Worm (Caenorhabditis elegans) whole organism, L2 larva: ENCODE results near the gene H01M10.1.
A peak's percentile ranks its signal among the peaks of the same experiment; 100 is the strongest.

Experiments used
- F13H6.1 ChIP-seq: sonication (generic microtip); optimal IDR thresholded peaks from 2 replicates; lab custom pipeline; 2016; ENCODE audit warnings: missing genetic modification characterization, missing compliant biosample characterization
- Y55F3AM.14 ChIP-seq: fragments of 200-800 bp; sonication (Bioruptor generic); optimal IDR thresholded peaks from 2 replicates; lab custom pipeline; 2018; ENCODE audit warnings: mild to moderate bottlenecking, missing genetic modification characterization, missing compliant biosample characterization
- alr-1 ChIP-seq: fragments of 150-350 bp; optimal IDR thresholded peaks from 2 replicates; lab custom pipeline; 2014; ENCODE audit warnings: missing biosample characterization, missing genetic modification characterization
- aly-2 ChIP-seq: fragments of 150-350 bp; optimal IDR thresholded peaks from 2 replicates; lab custom pipeline; 2014; ENCODE audit warnings: missing biosample characterization, missing genetic modification characterization
- ama-1 ChIP-seq: fragments of 150-350 bp; optimal IDR thresholded peaks from 2 replicates; lab custom pipeline; 2018; ENCODE audit warnings: inconsistent platforms
- blmp-1 ChIP-seq: sonication (generic microtip); optimal IDR thresholded peaks from 2 replicates; lab custom pipeline; 2017; ENCODE audit warnings: missing genetic modification characterization, mild to moderate bottlenecking, missing compliant biosample characterization, antibody characterized with exemption, moderate library complexity; ENCODE audit not compliant: insufficient read depth
- ceh-16 ChIP-seq: fragments of 150-350 bp; optimal IDR thresholded peaks from 2 replicates; lab custom pipeline; 2014; ENCODE audit warnings: missing biosample characterization, missing genetic modification characterization
- ceh-82 ChIP-seq: fragments of 150-350 bp; optimal IDR thresholded peaks from 2 replicates; lab custom pipeline; 2014; ENCODE audit warnings: missing biosample characterization, missing genetic modification characterization
- crh-2 ChIP-seq: sonication (generic microtip); optimal IDR thresholded peaks from 2 replicates; lab custom pipeline; 2017; ENCODE audit warnings: missing biosample characterization, missing genetic modification characterization
- egl-27 ChIP-seq: sonication (generic microtip); optimal IDR thresholded peaks from 3 replicates; lab custom pipeline; 2017; ENCODE audit warnings: missing biosample characterization, missing genetic modification reagents, missing genetic modification characterization
- elt-1 ChIP-seq: fragments of 150-350 bp; optimal IDR thresholded peaks from 2 replicates; lab custom pipeline; 2014; ENCODE audit warnings: missing biosample characterization, missing genetic modification characterization
- elt-3 ChIP-seq: sonication (generic microtip); optimal IDR thresholded peaks from 2 replicates; lab custom pipeline; 2017; ENCODE audit warnings: missing biosample characterization, missing genetic modification characterization
- fos-1 ChIP-seq: fragments of 150-350 bp; optimal IDR thresholded peaks from 2 replicates; lab custom pipeline; 2014; ENCODE audit warnings: missing biosample characterization, missing genetic modification characterization
- lin-11 ChIP-seq: fragments of 150-350 bp; sonication (generic microtip); optimal IDR thresholded peaks from 2 replicates; lab custom pipeline; 2014; ENCODE audit warnings: missing biosample characterization, missing genetic modification characterization, inconsistent platforms, mixed read lengths
- lin-13 ChIP-seq: fragments of 150-350 bp; optimal IDR thresholded peaks from 2 replicates; lab custom pipeline; 2014; ENCODE audit warnings: missing biosample characterization, missing genetic modification reagents, missing genetic modification characterization
- lsy-2 ChIP-seq, 2 experiments: fragments of 150-350 bp in 1 of 2; sonication (generic microtip) in 1 of 2; optimal IDR thresholded peaks; 2 replicates each; lab custom pipeline; 2014 to 2017; ENCODE audit warnings: missing biosample characterization in 2 of 2, missing genetic modification characterization in 2 of 2
- mab-5 ChIP-seq: fragments of 150-350 bp; optimal IDR thresholded peaks from 2 replicates; lab custom pipeline; 2014; ENCODE audit warnings: missing biosample characterization, missing genetic modification characterization
- mbf-1 ChIP-seq: sonication (generic microtip); optimal IDR thresholded peaks from 2 replicates; lab custom pipeline; 2017; ENCODE audit warnings: missing biosample characterization, missing genetic modification characterization
- mdl-1 ChIP-seq, 2 experiments: fragments of 150-350 bp in 1 of 2; sonication (generic microtip) in 1 of 2; optimal IDR thresholded peaks; 2 replicates each; lab custom pipeline; 2017; ENCODE audit warnings: missing biosample characterization in 2 of 2, missing genetic modification characterization in 2 of 2
- nhr-10 ChIP-seq: sonication (generic microtip); optimal IDR thresholded peaks from 2 replicates; lab custom pipeline; 2017; ENCODE audit warnings: missing biosample characterization, missing genetic modification characterization
- nhr-11 ChIP-seq: fragments of 150-350 bp; optimal IDR thresholded peaks from 2 replicates; lab custom pipeline; 2014; ENCODE audit warnings: missing biosample characterization, missing genetic modification characterization
- nhr-129 ChIP-seq: fragments of 150-350 bp; optimal IDR thresholded peaks from 2 replicates; lab custom pipeline; 2014; ENCODE audit warnings: missing biosample characterization, missing genetic modification characterization
- nhr-21 ChIP-seq: fragments of 150-350 bp; optimal IDR thresholded peaks from 2 replicates; lab custom pipeline; 2014; ENCODE audit warnings: missing biosample characterization, missing genetic modification characterization
- nhr-23 ChIP-seq: fragments of 150-350 bp; optimal IDR thresholded peaks from 2 replicates; lab custom pipeline; 2014; ENCODE audit warnings: missing biosample characterization, missing genetic modification reagents, missing genetic modification characterization
- nhr-237 ChIP-seq: fragments of 150-350 bp; optimal IDR thresholded peaks from 2 replicates; lab custom pipeline; 2014; ENCODE audit warnings: missing biosample characterization, missing genetic modification characterization
- nhr-25 ChIP-seq: fragments of 150-350 bp; sonication (generic microtip); optimal IDR thresholded peaks from 3 replicates; lab custom pipeline; 2014; ENCODE audit warnings: missing biosample characterization, missing genetic modification characterization
- nhr-6 ChIP-seq: fragments of 150-350 bp; optimal IDR thresholded peaks from 2 replicates; lab custom pipeline; 2014; ENCODE audit warnings: missing biosample characterization, missing genetic modification characterization
- nhr-77 ChIP-seq: fragments of 150-350 bp; optimal IDR thresholded peaks from 2 replicates; lab custom pipeline; 2014; ENCODE audit warnings: missing biosample characterization, missing genetic modification characterization
- peb-1 ChIP-seq: fragments of 150-350 bp; optimal IDR thresholded peaks from 2 replicates; lab custom pipeline; 2014; ENCODE audit warnings: missing biosample characterization, missing genetic modification characterization
- sem-4 ChIP-seq: fragments of 150-350 bp; optimal IDR thresholded peaks from 2 replicates; lab custom pipeline; 2014; ENCODE audit warnings: missing biosample characterization, missing genetic modification reagents, missing genetic modification characterization
- sma-3 ChIP-seq: sonication (generic microtip); optimal IDR thresholded peaks from 2 replicates; lab custom pipeline; 2016; ENCODE audit warnings: missing genetic modification reagents, missing genetic modification characterization, missing compliant biosample characterization
- sma-9 ChIP-seq, 2 experiments: fragments of 150-350 bp in 1 of 2; sonication (generic microtip) in 1 of 2; optimal IDR thresholded peaks; 2 replicates each; lab custom pipeline; 2014 to 2016; ENCODE audit warnings: missing genetic modification characterization in 2 of 2, mild to moderate bottlenecking in 1 of 2, missing biosample characterization in 1 of 2, missing compliant biosample characterization in 1 of 2, missing genetic modification reagents in 1 of 2, moderate library complexity in 1 of 2
- snpc-4 ChIP-seq: fragments of 150-350 bp; optimal IDR thresholded peaks from 2 replicates; lab custom pipeline; 2014; ENCODE audit warnings: missing biosample characterization, missing genetic modification characterization
- unc-39 ChIP-seq: fragments of 150-350 bp; optimal IDR thresholded peaks from 2 replicates; lab custom pipeline; 2014; ENCODE audit warnings: missing biosample characterization, missing genetic modification characterization
- unc-55 ChIP-seq: fragments of 150-350 bp; sonication (generic microtip); optimal IDR thresholded peaks from 3 replicates; lab custom pipeline; 2014; ENCODE audit warnings: missing biosample characterization, missing genetic modification reagents, missing genetic modification characterization
- unc-62 ChIP-seq: fragments of 150-350 bp; optimal IDR thresholded peaks from 2 replicates; lab custom pipeline; 2014; ENCODE audit warnings: missing biosample characterization, missing genetic modification reagents, missing genetic modification characterization
- zag-1 ChIP-seq: fragments of 150-350 bp; optimal IDR thresholded peaks from 2 replicates; lab custom pipeline; 2014; ENCODE audit warnings: missing biosample characterization, missing genetic modification characterization
- ztf-1 ChIP-seq: fragments of 200-800 bp; sonication (Bioruptor generic); conservative IDR thresholded peaks from 2 replicates; pipeline ENCODE4 v1.3.6; 2022; ENCODE audit warnings: missing genetic modification characterization, missing compliant biosample characterization
- ztf-11 ChIP-seq: sonication (generic microtip); optimal IDR thresholded peaks from 2 replicates; lab custom pipeline; 2017; ENCODE audit warnings: missing biosample characterization, missing genetic modification characterization
- ztf-4 ChIP-seq: fragments of 150-350 bp; optimal IDR thresholded peaks from 2 replicates; lab custom pipeline; 2014; ENCODE audit warnings: missing biosample characterization, missing genetic modification characterization

Gene H01M10.1

DNA sequence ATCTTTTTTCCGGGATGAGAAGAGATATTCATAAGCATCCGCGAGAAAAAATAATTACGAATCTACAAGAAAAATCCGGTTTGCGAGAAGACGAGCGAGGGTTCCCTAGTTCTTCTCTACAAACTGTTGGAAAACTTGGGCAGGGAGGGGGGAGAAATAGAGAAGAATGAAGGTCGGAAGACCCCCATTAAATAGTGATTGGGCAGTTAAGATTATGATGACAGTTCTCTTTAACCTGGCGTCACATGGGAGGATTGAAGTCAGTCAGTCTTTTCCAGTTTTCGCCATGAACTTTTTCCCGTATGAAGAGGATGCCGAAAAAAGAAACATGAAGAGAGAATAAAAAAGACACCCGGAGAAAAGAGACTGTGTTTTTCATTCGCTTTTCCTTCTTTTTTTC, 10.4 kb upstream of the H01M10.1 start:
- TF ChIP-seq sma-9 (GFP tag; optimal IDR thresholded peaks at IDR 0.05; lab: Kevin White, UChicago), result peak; percentile 47
- no peak for TF ChIP-seq sma-9 (tag; optimal IDR thresholded peaks at IDR 0.05; lab: Kevin White, UChicago)
- no peak for TF ChIP-seq elt-1 (tag; lab: Kevin White, UChicago)
- TF ChIP-seq lin-13 (GFP tag; lab: Kevin White, UChicago), result no peak
- TF ChIP-seq ztf-4 (tag; lab: Kevin White, UChicago), result no peak
- peak; percentile 17 for TF ChIP-seq crh-2 (tag; lab: Kevin White, UChicago)
- TF ChIP-seq ceh-16 (tag; lab: Kevin White, UChicago), result peak; percentile 24
- no peak for TF ChIP-seq mab-5 (tag; lab: Kevin White, UChicago)
- no peak for TF ChIP-seq peb-1
- peak; percentile 73 for TF ChIP-seq sem-4
- no peak for TF ChIP-seq ceh-82 (tag; lab: Kevin White, UChicago)
- TF ChIP-seq blmp-1 (tag; lab: Kevin White, UChicago), result peak; percentile 36
- TF ChIP-seq nhr-25 (tag; lab: Kevin White, UChicago), result peak; percentile 85
- no peak for TF ChIP-seq ztf-1
- no peak for TF ChIP-seq lsy-2 (tag; optimal IDR thresholded peaks at IDR 0.05; lab: Kevin White, UChicago)
- no peak for TF ChIP-seq egl-27
- peak; percentile 82 for TF ChIP-seq nhr-21
- no peak for TF ChIP-seq nhr-77
- peak; percentile 12 for TF ChIP-seq sma-3 (GFP tag; lab: Kevin White, UChicago)
- no peak for TF ChIP-seq lin-11 (tag; lab: Kevin White, UChicago)
- no peak for TF ChIP-seq unc-62 (GFP tag; lab: Kevin White, UChicago)
- TF ChIP-seq nhr-237 (tag; lab: Kevin White, UChicago), result no peak
- peak; percentile 10 for TF ChIP-seq nhr-6 (tag; lab: Kevin White, UChicago)
- TF ChIP-seq ztf-11 (tag; lab: Kevin White, UChicago), result no peak
- TF ChIP-seq mbf-1 (tag; lab: Kevin White, UChicago), result no peak
- no peak for TF ChIP-seq mdl-1 (tag; optimal IDR thresholded peaks at IDR 0.05; lab: Kevin White, UChicago)
- TF ChIP-seq ama-1, result peak; percentile 49
- TF ChIP-seq snpc-4 (tag; lab: Kevin White, UChicago), result no peak
- TF ChIP-seq nhr-129, result peak; percentile 38
- TF ChIP-seq nhr-23 (tag; lab: Kevin White, UChicago), result no peak
- no peak for TF ChIP-seq nhr-10 (tag; lab: Kevin White, UChicago)
- TF ChIP-seq nhr-11 (tag; lab: Kevin White, UChicago), result no peak
- TF ChIP-seq fos-1 (tag; lab: Kevin White, UChicago), result peak; percentile 26
- TF ChIP-seq F13H6.1 (tag; lab: Kevin White, UChicago), result no peak
- no peak for TF ChIP-seq unc-39
- TF ChIP-seq alr-1 (tag; lab: Kevin White, UChicago), result no peak
- TF ChIP-seq unc-55, result no peak

DNA sequence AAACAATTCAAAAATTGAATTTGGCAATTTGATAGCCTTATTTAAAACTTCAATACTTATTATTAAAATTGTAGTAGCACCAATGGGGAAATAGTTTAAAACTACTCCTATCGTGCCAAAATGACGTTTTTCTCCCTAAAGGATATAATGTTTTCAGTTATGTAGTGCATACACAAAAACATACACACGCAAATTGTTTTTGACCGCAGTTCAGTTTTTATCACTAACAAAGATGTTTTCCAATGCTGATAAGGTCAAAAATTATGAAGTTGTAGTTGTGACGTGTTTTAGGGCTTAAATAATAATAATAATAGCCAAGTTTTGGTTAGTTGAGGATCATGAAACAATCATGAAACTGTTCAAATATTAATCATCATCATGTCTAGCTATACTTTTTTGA, 9.6 kb upstream of the H01M10.1 start:
- TF ChIP-seq unc-39, result no peak
- peak; percentile 5 for TF ChIP-seq crh-2 (tag; lab: Kevin White, UChicago)

DNA sequence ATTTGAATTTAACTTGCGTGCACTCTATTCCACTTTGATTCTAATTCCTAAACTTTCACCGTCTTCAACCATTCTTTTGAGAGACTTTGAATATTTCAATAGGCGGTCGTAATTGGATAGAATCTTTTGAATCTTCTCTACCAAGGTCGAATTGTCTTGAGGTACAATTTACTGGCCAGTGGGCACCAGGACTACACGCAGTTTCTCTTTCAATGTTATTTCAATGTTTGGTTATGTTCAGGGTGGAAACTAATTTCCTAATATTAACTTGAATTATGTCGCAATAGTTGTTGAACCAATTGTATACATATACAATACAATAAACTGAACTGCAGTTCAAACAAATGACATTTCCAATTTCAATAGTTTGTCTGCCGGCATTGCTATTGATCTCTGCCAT, 7.6 kb upstream of the H01M10.1 start:
- TF ChIP-seq elt-3 (no peak), nhr-129 (peak; percentile 15), nhr-25 (tag; lab: Kevin White, UChicago) (peak; percentile 75)

DNA sequence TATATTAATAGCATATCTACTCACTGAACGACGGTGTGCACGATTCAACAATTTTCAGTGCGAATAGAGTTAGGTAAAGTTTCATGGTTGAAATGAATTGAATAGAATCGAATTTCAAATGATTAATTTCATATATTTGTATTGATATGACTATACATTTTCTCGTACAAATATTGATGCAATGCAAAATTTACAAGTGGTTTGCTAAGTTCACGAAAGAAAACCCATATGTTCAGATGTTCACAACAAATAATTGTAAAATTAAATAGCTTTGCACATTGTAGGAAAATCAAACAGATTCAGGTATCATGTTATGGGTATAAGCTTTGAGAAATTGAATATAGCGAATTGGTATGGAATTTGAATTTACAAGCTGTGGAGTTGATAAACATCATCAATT, 5.3 kb upstream of the H01M10.1 start, which contains the start of gene H01M10.2:
Gene H01M10.2 (minus strand): TSS at position 101 of the 400 bp plus-strand sequence.
- TF ChIP-seq alr-1 (tag; lab: Kevin White, UChicago), result no peak
- no peak for TF ChIP-seq lin-13 (GFP tag; lab: Kevin White, UChicago)
- TF ChIP-seq lin-11 (tag; lab: Kevin White, UChicago), result no peak
- TF ChIP-seq nhr-25 (tag; lab: Kevin White, UChicago), result no peak
- no peak for TF ChIP-seq aly-2 (tag; lab: Kevin White, UChicago)
- TF ChIP-seq unc-55, result no peak
- TF ChIP-seq crh-2 (tag; lab: Kevin White, UChicago), result no peak
- TF ChIP-seq Y55F3AM.14, result no peak
- no peak for TF ChIP-seq nhr-77
- TF ChIP-seq sem-4, result no peak
- TF ChIP-seq zag-1 (tag; lab: Kevin White, UChicago), result no peak
- no peak for TF ChIP-seq mab-5 (tag; lab: Kevin White, UChicago)
- no peak for TF ChIP-seq snpc-4 (tag; lab: Kevin White, UChicago)
- no peak for TF ChIP-seq nhr-10 (tag; lab: Kevin White, UChicago)
- TF ChIP-seq nhr-11 (tag; lab: Kevin White, UChicago), result no peak
- no peak for TF ChIP-seq unc-39
- TF ChIP-seq, all 48 proteins: peak for 0
